Fruit fly (Drosophila melanogaster) whole organism, embryonic: ENCODE measurements around the gene Syt12.

ENCODE experiments used
- CG11247 ChIP-seq: fragments of 200-800 bp; sonication (Bioruptor generic); IDR thresholded peaks from 2 replicates; pipeline ENCODE4 v1.3.6; 2022; ENCODE audit warnings: missing biosample characterization, missing genetic modification characterization
- CG11560 ChIP-seq: fragments of 200-800 bp; sonication (Bioruptor generic); IDR thresholded peaks from 3 replicates; pipeline ENCODE4 v1.3.6; 2022; ENCODE audit warnings: missing biosample characterization, missing genetic modification characterization
- CG11695 ChIP-seq: fragments of 200-800 bp; sonication (Bioruptor generic); IDR thresholded peaks from 3 replicates; pipeline ENCODE4 v1.3.6; 2022; ENCODE audit warnings: missing biosample characterization, missing genetic modification characterization
- CG11696 ChIP-seq: fragments of 200-800 bp; sonication (Bioruptor generic); IDR thresholded peaks from 2 replicates; pipeline ENCODE4 v1.3.6; 2022; ENCODE audit warnings: missing biosample characterization, missing genetic modification characterization
- CG18764 ChIP-seq: fragments of 200-800 bp; sonication (Bioruptor generic); optimal IDR thresholded peaks from 3 replicates; lab custom pipeline; 2016; ENCODE audit warnings: missing biosample characterization, missing genetic modification characterization
- CG2129 ChIP-seq: fragments of 200-800 bp; sonication (Bioruptor generic); IDR thresholded peaks from 2 replicates; pipeline ENCODE4 v1.3.6; 2022; ENCODE audit warnings: missing biosample characterization, missing genetic modification characterization; ENCODE audit not compliant: partially characterized antibody
- CG2202 ChIP-seq: fragments of 200-800 bp; sonication (Bioruptor generic); optimal IDR thresholded peaks from 2 replicates; lab custom pipeline; 2018; ENCODE audit warnings: missing biosample characterization, mild to moderate bottlenecking, missing genetic modification characterization
- CG3407 ChIP-seq: fragments of 200-800 bp; sonication (Bioruptor generic); optimal IDR thresholded peaks from 2 replicates; lab custom pipeline; 2018; ENCODE audit warnings: missing biosample characterization, mild to moderate bottlenecking, missing genetic modification characterization
- CG4617 ChIP-seq: fragments of 200-800 bp; sonication (Bioruptor generic); optimal IDR thresholded peaks from 3 replicates; lab custom pipeline; 2016; ENCODE audit warnings: missing biosample characterization, missing genetic modification characterization, borderline replicate concordance
- CG6765 ChIP-seq: fragments of 200-800 bp; sonication (Bioruptor generic); optimal IDR thresholded peaks from 3 replicates; lab custom pipeline; 2017; ENCODE audit warnings: missing biosample characterization, mild to moderate bottlenecking, missing genetic modification characterization
- CG6791 ChIP-seq: fragments of 200-800 bp; sonication (Bioruptor generic); IDR thresholded peaks from 3 replicates; pipeline ENCODE4 v1.3.6; 2022; ENCODE audit warnings: missing biosample characterization, missing genetic modification characterization; ENCODE audit not compliant: partially characterized antibody
- CG8359 ChIP-seq: fragments of 200-800 bp; sonication (Bioruptor generic); optimal IDR thresholded peaks from 2 replicates; lab custom pipeline; 2017; ENCODE audit warnings: missing biosample characterization, mild to moderate bottlenecking, missing genetic modification characterization, borderline replicate concordance
- CG8388 ChIP-seq: fragments of 200-800 bp; sonication (Bioruptor generic); optimal IDR thresholded peaks from 2 replicates; lab custom pipeline; 2019; ENCODE audit warnings: missing biosample characterization, mild to moderate bottlenecking, missing genetic modification characterization, moderate library complexity
- CG9876 ChIP-seq: fragments of 200-800 bp; sonication (Bioruptor generic); optimal IDR thresholded peaks from 2 replicates; lab custom pipeline; 2016; ENCODE audit warnings: missing biosample characterization, missing genetic modification characterization
- Dip3 ChIP-seq: fragments of 200-800 bp; sonication (Bioruptor generic); optimal IDR thresholded peaks from 3 replicates; lab custom pipeline; 2016; ENCODE audit warnings: missing biosample characterization, missing genetic modification characterization
- Doc3 ChIP-seq: fragments of 200-800 bp; sonication (Bioruptor generic); IDR thresholded peaks from 3 replicates; pipeline ENCODE4 v1.3.6; 2022; ENCODE audit warnings: missing biosample characterization, missing genetic modification characterization; ENCODE audit not compliant: partially characterized antibody
- E2f2 ChIP-seq: fragments of 200-800 bp; sonication (Bioruptor generic); IDR thresholded peaks from 2 replicates; pipeline ENCODE4 v1.3.6; 2022; ENCODE audit warnings: missing biosample characterization, missing genetic modification characterization
- Elba2 ChIP-seq: fragments of 200-800 bp; sonication (Bioruptor generic); optimal IDR thresholded peaks from 3 replicates; lab custom pipeline; 2016; ENCODE audit warnings: missing biosample characterization, missing genetic modification characterization
- Ets97D ChIP-seq: fragments of 200-800 bp; sonication (Bioruptor generic); optimal IDR thresholded peaks from 3 replicates; lab custom pipeline; 2016; ENCODE audit warnings: missing biosample characterization, missing genetic modification characterization
- H15 ChIP-seq: fragments of 200-800 bp; sonication (Bioruptor generic); IDR thresholded peaks from 3 replicates; pipeline ENCODE4 v1.3.6; 2022; ENCODE audit warnings: missing biosample characterization, missing genetic modification characterization
- H2.0 ChIP-seq: fragments of 200-800 bp; sonication (Bioruptor generic); IDR thresholded peaks from 2 replicates; pipeline ENCODE4 v1.3.6; 2022; ENCODE audit warnings: missing biosample characterization, missing genetic modification characterization
- HLH3B ChIP-seq: fragments of 200-800 bp; sonication (Bioruptor generic); IDR thresholded peaks from 2 replicates; pipeline ENCODE4 v1.3.6; 2022; ENCODE audit warnings: missing biosample characterization, missing genetic modification characterization
- Hand ChIP-seq: fragments of 200-800 bp; sonication (Bioruptor generic); optimal IDR thresholded peaks from 2 replicates; lab custom pipeline; 2017; ENCODE audit warnings: mild to moderate bottlenecking, missing biosample characterization, missing genetic modification reagents, missing genetic modification characterization
- Kr ChIP-seq: fragments of 200-800 bp; sonication (Bioruptor generic); optimal IDR thresholded peaks from 2 replicates; lab custom pipeline; 2017; ENCODE audit warnings: missing biosample characterization, mild to moderate bottlenecking, missing genetic modification characterization
- Lim3 ChIP-seq: fragments of 200-800 bp; sonication (Bioruptor generic); IDR thresholded peaks from 2 replicates; pipeline ENCODE4 v1.3.6; 2022; ENCODE audit warnings: missing biosample characterization, missing genetic modification characterization
- NC2α ChIP-seq: fragments of 200-800 bp; sonication (Bioruptor generic); optimal IDR thresholded peaks from 2 replicates; lab custom pipeline; 2016; ENCODE audit warnings: missing biosample characterization, missing genetic modification characterization
- Opbp ChIP-seq: fragments of 200-800 bp; sonication (Bioruptor generic); IDR thresholded peaks from 3 replicates; pipeline ENCODE4 v1.3.6; 2022; ENCODE audit warnings: missing biosample characterization, missing genetic modification characterization; ENCODE audit not compliant: partially characterized antibody
- Optix ChIP-seq: fragments of 200-800 bp; sonication (Bioruptor generic); IDR thresholded peaks from 3 replicates; pipeline ENCODE4 v1.3.6; 2022; ENCODE audit warnings: missing biosample characterization, missing genetic modification characterization
- Pdp1 ChIP-seq, 2 experiments: fragments of 200-800 bp; sonication (Bioruptor generic); optimal IDR thresholded peaks; 3 replicates each; lab custom pipeline; 2016; ENCODE audit warnings: missing biosample characterization in 2 of 2, missing genetic modification characterization in 2 of 2, mild to moderate bottlenecking in 1 of 2, moderate library complexity in 1 of 2
- Ptx1 ChIP-seq: fragments of 200-800 bp; sonication (Bioruptor generic); IDR thresholded peaks from 2 replicates; pipeline ENCODE4 v1.3.6; 2022; ENCODE audit warnings: missing biosample characterization, missing genetic modification characterization
- Sry-β ChIP-seq: fragments of 200-800 bp; sonication (Bioruptor generic); optimal IDR thresholded peaks from 2 replicates; lab custom pipeline; 2018; ENCODE audit warnings: missing biosample characterization, mild to moderate bottlenecking, missing genetic modification characterization, moderate library complexity
- al ChIP-seq: fragments of 200-800 bp; sonication (Bioruptor generic); IDR thresholded peaks from 2 replicates; pipeline ENCODE4 v1.3.6; 2022; ENCODE audit warnings: missing biosample characterization, missing genetic modification characterization
- amos ChIP-seq: fragments of 200-800 bp; sonication (Bioruptor generic); IDR thresholded peaks from 2 replicates; pipeline ENCODE4 v1.3.6; 2022; ENCODE audit warnings: missing biosample characterization, missing genetic modification characterization; ENCODE audit not compliant: partially characterized antibody
- ato ChIP-seq: fragments of 200-800 bp; sonication (Bioruptor generic); IDR thresholded peaks from 2 replicates; pipeline ENCODE4 v1.3.6; 2022; ENCODE audit warnings: missing biosample characterization, missing genetic modification characterization; ENCODE audit not compliant: partially characterized antibody
- bbx ChIP-seq: fragments of 200-800 bp; sonication (Bioruptor generic); IDR thresholded peaks from 2 replicates; pipeline ENCODE4 v1.3.6; 2022; ENCODE audit warnings: missing biosample characterization, missing genetic modification characterization; ENCODE audit not compliant: partially characterized antibody
- cas ChIP-seq: fragments of 200-800 bp; sonication (Bioruptor generic); IDR thresholded peaks from 2 replicates; pipeline ENCODE4 v1.3.6; 2022; ENCODE audit warnings: missing biosample characterization, missing genetic modification characterization
- dimm ChIP-seq: fragments of 200-800 bp; sonication (Bioruptor generic); IDR thresholded peaks from 2 replicates; pipeline ENCODE4 v1.3.6; 2022; ENCODE audit warnings: missing biosample characterization, missing genetic modification characterization
- dm ChIP-seq: fragments of 200-800 bp; sonication (Bioruptor generic); optimal IDR thresholded peaks from 3 replicates; lab custom pipeline; 2016; ENCODE audit warnings: missing biosample characterization, missing genetic modification characterization
- eyg ChIP-seq: fragments of 200-800 bp; sonication (Bioruptor generic); optimal IDR thresholded peaks from 3 replicates; lab custom pipeline; 2016; ENCODE audit warnings: missing biosample characterization, missing genetic modification characterization
- klu ChIP-seq: fragments of 200-800 bp; sonication (Bioruptor generic); IDR thresholded peaks from 2 replicates; pipeline ENCODE4 v1.3.6; 2022; ENCODE audit warnings: missing biosample characterization, missing genetic modification characterization
- lab ChIP-seq: fragments of 200-800 bp; sonication (Bioruptor generic); optimal IDR thresholded peaks from 3 replicates; lab custom pipeline; 2017; ENCODE audit warnings: missing biosample characterization, missing genetic modification characterization, mild to moderate bottlenecking, moderate library complexity, missing genetic modification reagents
- luna ChIP-seq: fragments of 200-800 bp; sonication (Bioruptor generic); optimal IDR thresholded peaks from 2 replicates; lab custom pipeline; 2016; ENCODE audit warnings: missing biosample characterization, missing genetic modification characterization
- odd ChIP-seq: fragments of 200-800 bp; sonication (Bioruptor generic); optimal IDR thresholded peaks from 2 replicates; lab custom pipeline; 2017; ENCODE audit warnings: missing biosample characterization, mild to moderate bottlenecking, missing genetic modification characterization
- p53 ChIP-seq: fragments of 200-800 bp; sonication (Bioruptor generic); optimal IDR thresholded peaks from 2 replicates; lab custom pipeline; 2016; ENCODE audit warnings: missing biosample characterization, missing genetic modification characterization
- pfk ChIP-seq: fragments of 200-800 bp; sonication (Bioruptor generic); optimal IDR thresholded peaks from 2 replicates; lab custom pipeline; 2018; ENCODE audit warnings: missing biosample characterization, mild to moderate bottlenecking, missing genetic modification characterization, moderate library complexity
- pita ChIP-seq: fragments of 200-800 bp; sonication (Bioruptor generic); optimal IDR thresholded peaks from 2 replicates; lab custom pipeline; 2017; ENCODE audit warnings: missing biosample characterization, mild to moderate bottlenecking, missing genetic modification characterization
- sens ChIP-seq: fragments of 200-800 bp; sonication (Bioruptor generic); peaks from one replicate; lab custom pipeline; 2016; ENCODE audit warnings: missing biosample characterization, missing genetic modification characterization
- sna ChIP-seq: fragments of 200-800 bp; sonication (Bioruptor generic); IDR thresholded peaks from 2 replicates; pipeline ENCODE4 v1.3.6; 2022; ENCODE audit warnings: missing biosample characterization, missing genetic modification characterization; ENCODE audit not compliant: partially characterized antibody
- tgo ChIP-seq: fragments of 200-800 bp; sonication (Bioruptor generic); IDR thresholded peaks from 3 replicates; pipeline ENCODE4 v1.3.6; 2022; ENCODE audit warnings: missing biosample characterization, missing genetic modification characterization
- unc-4 ChIP-seq: fragments of 200-800 bp; sonication (Bioruptor generic); IDR thresholded peaks from 2 replicates; pipeline ENCODE4 v1.3.6; 2022; ENCODE audit warnings: missing biosample characterization, missing genetic modification characterization; ENCODE audit not compliant: partially characterized antibody
- usp ChIP-seq: fragments of >200 bp; optimal IDR thresholded peaks from 2 replicates; lab custom pipeline; 2017; ENCODE audit warnings: missing biosample characterization, missing genetic modification characterization

Gene Syt12

dm6 chrX:13338113-13338512, 20.9 kb upstream of the Syt12 start, which contains the start of gene CG15747 (continued):
- no peak for TF ChIP-seq CG3407 (GFP tag; lab: Kevin White, UChicago)
- TF ChIP-seq sna (GFP tag; lab: Robert Waterston, UW): 0 out of 2 replicates have a peak, but pooled peaks have one; percentile 24
- TF ChIP-seq p53 (GFP tag; lab: Kevin White, UChicago): no peak
- no peak for TF ChIP-seq CG11695
- no peak for TF ChIP-seq H2.0
- TF ChIP-seq CG11247 (GFP tag; lab: Robert Waterston, UW): no peak
- TF ChIP-seq CG8359: no peak
- peak; percentile 25; the same call in 1 of the 2 replicates for TF ChIP-seq bbx (GFP tag; lab: Robert Waterston, UW)
- TF ChIP-seq NC2α (GFP tag; lab: Kevin White, UChicago): no peak
- TF ChIP-seq CG9876: no peak
- no peak for TF ChIP-seq al (GFP tag; lab: Robert Waterston, UW)
- TF ChIP-seq pita (GFP tag; lab: Kevin White, UChicago): peak; percentile 3
- no peak for TF ChIP-seq CG4617
- TF ChIP-seq CG11696 (GFP tag; lab: Robert Waterston, UW): no peak
- no peak for TF ChIP-seq Lim3 (GFP tag; lab: Robert Waterston, UW)
- TF ChIP-seq HLH3B (GFP tag; lab: Robert Waterston, UW): no peak
- TF ChIP-seq amos (GFP tag; lab: Robert Waterston, UW): peak; percentile 75
- no peak for TF ChIP-seq Dip3 (GFP tag; lab: Kevin White, UChicago)
- no peak for TF ChIP-seq Elba2 (GFP tag; lab: Kevin White, UChicago)
- no peak for TF ChIP-seq dm (GFP tag; lab: Kevin White, UChicago)
- TF ChIP-seq CG8388 (GFP tag; lab: Kevin White, UChicago): no peak
- TF ChIP-seq Pdp1 (GFP tag; optimal IDR thresholded peaks at IDR 0.05; lab: Kevin White, UChicago): no peak
- peak; percentile 74 for TF ChIP-seq Ets97D
- TF ChIP-seq cas (GFP tag; lab: Robert Waterston, UW): no peak
- 0 out of 2 replicates have a peak, but pooled peaks have one; percentile 22 for TF ChIP-seq Ptx1
- TF ChIP-seq pfk: no peak
- peak; percentile 11; the same call in 1 of the 2 replicates for TF ChIP-seq E2f2 (GFP tag; lab: Robert Waterston, UW)
- TF ChIP-seq CG6765 (GFP tag; lab: Kevin White, UChicago): no peak
- peak; percentile 72 for TF ChIP-seq CG6791 (GFP tag; lab: Robert Waterston, UW)
- TF ChIP-seq unc-4 (GFP tag; lab: Robert Waterston, UW): peak; percentile 28; the same call in 1 of the 2 replicates
- TF ChIP-seq lab (GFP tag; lab: Kevin White, UChicago): no peak
- TF ChIP-seq CG11560: peak; percentile 77
- no peak for TF ChIP-seq CG2202 (tag; lab: Kevin White, UChicago)
- TF ChIP-seq Opbp (GFP tag; lab: Robert Waterston, UW): peak; percentile 70; the same call in 2 of the 3 replicates
- no peak for TF ChIP-seq eyg
- 0 out of 2 replicates have a peak, but pooled peaks have one; percentile 34 for TF ChIP-seq ato (GFP tag; lab: Robert Waterston, UW)
- no peak for TF ChIP-seq tgo
- TF ChIP-seq Kr (GFP tag; lab: Kevin White, UChicago): no peak
- TF ChIP-seq H15 (GFP tag; lab: Robert Waterston, UW): no peak
- peak; percentile 15 for TF ChIP-seq sens (GFP tag; lab: Kevin White, UChicago)
- TF ChIP-seq CG18764 (GFP tag; lab: Kevin White, UChicago): no peak
- TF ChIP-seq Doc3 (GFP tag; lab: Robert Waterston, UW): peak; percentile 29; the same call in 2 of the 3 replicates
- no peak for TF ChIP-seq dimm (GFP tag; lab: Robert Waterston, UW)
- TF ChIP-seq luna (GFP tag; lab: Kevin White, UChicago): no peak
- no peak for TF ChIP-seq Sry-β (GFP tag; lab: Kevin White, UChicago)
- no peak for TF ChIP-seq odd
- peak; percentile 29; the same call in 1 of the 2 replicates for TF ChIP-seq CG2129 (GFP tag; lab: Robert Waterston, UW)
- no peak for TF ChIP-seq klu (GFP tag; lab: Robert Waterston, UW)
- TF ChIP-seq Optix (GFP tag; lab: Robert Waterston, UW): no peak
- TF ChIP-seq usp (GFP tag; lab: Kevin White, UChicago): no peak
- TF ChIP-seq Hand (GFP tag; lab: Kevin White, UChicago): no peak
